Fruit fly (Drosophila melanogaster) whole organism, wandering third instar larva: ENCODE data around the gene Anp.
A peak's percentile ranks its signal among the peaks of the same experiment; 100 is the strongest.

Experiments
- Abd-B ChIP-seq: fragments of >200 bp; optimal IDR thresholded peaks from 2 replicates; lab custom pipeline; 2017; ENCODE audit warnings: missing biosample characterization, missing genetic modification characterization
- CG32264 ChIP-seq: fragments of 200-800 bp; sonication (Bioruptor generic); optimal IDR thresholded peaks from 2 replicates; lab custom pipeline; 2016; ENCODE audit warnings: missing biosample characterization, missing genetic modification characterization
- CG9705 ChIP-seq: fragments of 200-800 bp; sonication (Bioruptor generic); optimal IDR thresholded peaks from 2 replicates; lab custom pipeline; 2018; ENCODE audit warnings: missing biosample characterization, mild to moderate bottlenecking, missing genetic modification characterization
- CrebA ChIP-seq: fragments of 200-800 bp; sonication (Bioruptor generic); optimal IDR thresholded peaks from 2 replicates; lab custom pipeline; 2016; ENCODE audit warnings: missing biosample characterization, mild to moderate bottlenecking, missing genetic modification characterization, borderline replicate concordance
- Dfd ChIP-seq: fragments of >200 bp; optimal IDR thresholded peaks from 2 replicates; lab custom pipeline; 2017; ENCODE audit warnings: missing biosample characterization, missing genetic modification characterization
- Dif ChIP-seq: fragments of 200-275, 200-300 bp; sonication (Bioruptor generic); optimal IDR thresholded peaks from 2 replicates; lab custom pipeline; 2018; ENCODE audit warnings: missing biosample characterization, missing genetic modification characterization; ENCODE audit not compliant: partially characterized antibody
- GATAd ChIP-seq: sonication (Bioruptor generic); optimal IDR thresholded peaks from 2 replicates; lab custom pipeline; 2016; ENCODE audit warnings: missing biosample characterization, missing genetic modification characterization
- Hr83 ChIP-seq: fragments of 200-300 bp; sonication (Bioruptor generic); optimal IDR thresholded peaks from 2 replicates; lab custom pipeline; 2016; ENCODE audit warnings: missing biosample characterization, mild to moderate bottlenecking, missing genetic modification characterization, moderate library complexity; ENCODE audit not compliant: poor library complexity, severe bottlenecking
- Jra ChIP-seq: sonication (Bioruptor generic); optimal IDR thresholded peaks from 2 replicates; lab custom pipeline; 2016; ENCODE audit warnings: missing biosample characterization, missing genetic modification characterization
- Myc ChIP-seq: fragments of >200 bp; optimal IDR thresholded peaks from 2 replicates; lab custom pipeline; 2017
- N ChIP-seq: fragments of >200 bp; optimal IDR thresholded peaks from 2 replicates; lab custom pipeline; 2018; ENCODE audit warnings: missing biosample characterization, missing external identifiers, missing genetic modification characterization
- OdsH ChIP-seq: fragments of 200-800 bp; sonication (Bioruptor generic); optimal IDR thresholded peaks from 2 replicates; lab custom pipeline; 2016; ENCODE audit warnings: missing biosample characterization, mild to moderate bottlenecking, missing genetic modification characterization
- Rel ChIP-seq, 2 experiments: fragments of 200-800 bp; sonication (Bioruptor generic) in 1 of 2; optimal IDR thresholded peaks; 2 replicates in 1 of 2; 3 replicates in 1 of 2; lab custom pipeline; 2016 to 2019; ENCODE audit warnings: mild to moderate bottlenecking in 2 of 2, missing biosample characterization in 2 of 2, missing genetic modification characterization in 2 of 2, moderate library complexity in 1 of 2
- Sp1 ChIP-seq: fragments of 200-800 bp; sonication (Bioruptor generic); optimal IDR thresholded peaks from 3 replicates; lab custom pipeline; 2019; ENCODE audit warnings: missing biosample characterization, mild to moderate bottlenecking, missing genetic modification characterization, moderate library complexity
- dl ChIP-seq, 2 experiments: fragments of 175-275, 200-275 bp in 1 of 2; fragments of 200-275 bp in 1 of 2; sonication (Bioruptor generic); optimal IDR thresholded peaks; lab custom pipeline; 2018; ENCODE audit warnings: mild to moderate bottlenecking in 2 of 2, missing biosample characterization in 2 of 2, missing genetic modification characterization in 2 of 2, moderate library complexity in 2 of 2; ENCODE audit not compliant: partially characterized antibody in 2 of 2, insufficient read depth in 1 of 2
- dmrt93B ChIP-seq: fragments of 200-800 bp; sonication (Bioruptor generic); optimal IDR thresholded peaks from 2 replicates; lab custom pipeline; 2018; ENCODE audit warnings: missing biosample characterization, mild to moderate bottlenecking, missing genetic modification characterization
- dsf ChIP-seq: sonication (Bioruptor generic); optimal IDR thresholded peaks from 2 replicates; lab custom pipeline; 2016; ENCODE audit warnings: missing biosample characterization, missing genetic modification characterization, borderline replicate concordance
- ey ChIP-seq: fragments of 200-800 bp; sonication (Bioruptor generic); optimal IDR thresholded peaks from 2 replicates; lab custom pipeline; 2016; ENCODE audit warnings: missing biosample characterization, missing genetic modification characterization
- foxo ChIP-seq, 2 experiments: fragments of 200-800 bp; sonication (Bioruptor generic); optimal IDR thresholded peaks; 2 replicates in 1 of 2; 3 replicates in 1 of 2; lab custom pipeline; 2016 to 2017; ENCODE audit warnings: missing biosample characterization in 2 of 2, missing genetic modification characterization in 2 of 2
- fru ChIP-seq: fragments of 200-800 bp; sonication (Bioruptor generic); optimal IDR thresholded peaks from 3 replicates; lab custom pipeline; 2016; ENCODE audit warnings: missing biosample characterization, mild to moderate bottlenecking, missing genetic modification characterization
- h ChIP-seq: fragments of 200-800 bp; sonication (Bioruptor generic); optimal IDR thresholded peaks from 3 replicates; lab custom pipeline; 2016; ENCODE audit warnings: missing biosample characterization, mild to moderate bottlenecking, missing genetic modification characterization
- jim ChIP-seq: fragments of 175-275, 200-325 bp; sonication (Bioruptor generic); optimal IDR thresholded peaks from 2 replicates; lab custom pipeline; 2016; ENCODE audit warnings: missing biosample characterization, mild to moderate bottlenecking, missing genetic modification characterization
- lola ChIP-seq: fragments of >200 bp; optimal IDR thresholded peaks from 2 replicates; lab custom pipeline; 2017; ENCODE audit warnings: missing biosample characterization, missing genetic modification characterization
- pan ChIP-seq: fragments of >200 bp; optimal IDR thresholded peaks from 2 replicates; lab custom pipeline; 2017
- rgr ChIP-seq: fragments of 200-800 bp; sonication (Bioruptor generic); optimal IDR thresholded peaks from 3 replicates; lab custom pipeline; 2016; ENCODE audit warnings: missing biosample characterization, mild to moderate bottlenecking, missing genetic modification characterization
- sage ChIP-seq: fragments of 200-800 bp; sonication (Bioruptor generic); optimal IDR thresholded peaks from 2 replicates; lab custom pipeline; 2016; ENCODE audit warnings: missing biosample characterization, mild to moderate bottlenecking, missing genetic modification characterization
- usp ChIP-seq: fragments of >200 bp; optimal IDR thresholded peaks from 2 replicates; lab custom pipeline; 2017; ENCODE audit warnings: missing biosample characterization, missing genetic modification characterization

Anp gene

dm6 chr3R:30209648-30210047, at the start of gene Anp:
Gene Anp, plus strand, starts transcription at chr3R:30209948.
- TF ChIP-seq fru (GFP tag; lab: Kevin White, UChicago) (no peak), CrebA (GFP tag; lab: Kevin White, UChicago) (no peak), jim (GFP tag; lab: Kevin White, UChicago) (no peak), foxo (GFP tag; optimal IDR thresholded peaks at IDR 0.05; lab: Kevin White, UChicago) (no peak), GATAd (GFP tag; lab: Kevin White, UChicago) (no peak), dmrt93B (GFP tag; lab: Kevin White, UChicago) (no peak), Myc (lab: Kevin White, UChicago) (no peak), Abd-B (GFP tag; lab: Kevin White, UChicago) (no peak), Jra (no peak), pan (lab: Kevin White, UChicago) (no peak)
- TF ChIP-seq, all 38 proteins: peak for 0

- peak; percentile 44 for TF ChIP-seq Dif (GFP tag; lab: Kevin White, UChicago)
- no peak for TF ChIP-seq CG32264 (GFP tag; lab: Kevin White, UChicago)
- TF ChIP-seq fru (GFP tag; lab: Kevin White, UChicago) = peak; percentile 15
- peak; percentile 4 to 32 for TF ChIP-seq dl (GFP tag; optimal IDR thresholded peaks at IDR 0.05; lab: Kevin White, UChicago; ENCODE audit: insufficient read depth in 1 of 2, partially characterized antibody in 2 of 2)
- TF ChIP-seq, all 38 proteins: peak for 3
These were observed 49.3 kb upstream of the Anp start, which contains the start of gene CG11498 for dm6 chr3R:30160312-30160942. Gene CG11498, minus strand, starts transcription at chr3R:30160473.

- TF ChIP-seq Dfd = no peak
- no peak for TF ChIP-seq sage (GFP tag; lab: Kevin White, UChicago)
- no peak for TF ChIP-seq Sp1 (GFP tag; lab: Kevin White, UChicago)
- TF ChIP-seq Hr83 (GFP tag; lab: Kevin White, UChicago) = no peak
- no peak for TF ChIP-seq usp (GFP tag; lab: Kevin White, UChicago)
- no peak for TF ChIP-seq ey (GFP tag; lab: Kevin White, UChicago)
- no peak for TF ChIP-seq Jra
These were observed 46.5 kb upstream of the Anp start for dm6 chr3R:30163228-30163627.

dm6 chr3R:30164162-30164561, 45.6 kb upstream of the Anp start:
- TF ChIP-seq fru (GFP tag; lab: Kevin White, UChicago) (peak; percentile 15), CG32264 (GFP tag; lab: Kevin White, UChicago) (no peak), GATAd (GFP tag; lab: Kevin White, UChicago) (no peak), Hr83 (GFP tag; lab: Kevin White, UChicago) (no peak), lola (GFP tag; lab: Kevin White, UChicago) (no peak), Abd-B (GFP tag; lab: Kevin White, UChicago) (no peak), foxo (GFP tag; optimal IDR thresholded peaks at IDR 0.05; lab: Kevin White, UChicago) (peak in 1 of 2 experiments; percentile 22), usp (GFP tag; lab: Kevin White, UChicago) (no peak), OdsH (GFP tag; lab: Kevin White, UChicago) (no peak), h (GFP tag; lab: Kevin White, UChicago) (peak; percentile 15), Jra (no peak), Rel (GFP tag; optimal IDR thresholded peaks at IDR 0.05; lab: Kevin White, UChicago) (no peak), Rel (tag; optimal IDR thresholded peaks at IDR 0.05; lab: Kevin White, UChicago) (no peak), ey (GFP tag; lab: Kevin White, UChicago) (no peak), N (GFP tag; lab: Kevin White, UChicago) (no peak), dsf (GFP tag; lab: Kevin White, UChicago) (no peak)
- TF ChIP-seq, all 38 proteins: peak for 3

- TF ChIP-seq lola (GFP tag; lab: Kevin White, UChicago) (no peak), CG9705 (GFP tag; lab: Kevin White, UChicago) (no peak), rgr (GFP tag; lab: Kevin White, UChicago) (no peak), N (GFP tag; lab: Kevin White, UChicago) (no peak), Dfd (no peak)
These were observed 43.5 kb upstream of the Anp start, which contains the start of gene VhaAC45RP for dm6 chr3R:30166159-30166784. Gene VhaAC45RP, minus strand, starts transcription at chr3R:30166419.
